Worm (Caenorhabditis elegans) whole organism, midembryonic: Measurements from ENCODE around the gene chk-1.

Experiments used
- T22C8.4 ChIP-seq: fragments of 200-800 bp; sonication (Bioruptor generic); IDR thresholded peaks from 2 replicates; pipeline ENCODE4 v1.3.6; 2022; ENCODE audit warnings: missing genetic modification characterization, missing compliant biosample characterization
- flt-1 ChIP-seq: fragments of 200-800 bp; sonication (Bioruptor generic); IDR thresholded peaks from 2 replicates; pipeline ENCODE4 v1.3.6; 2022; ENCODE audit warnings: missing genetic modification characterization, missing compliant biosample characterization
- klf-2 ChIP-seq: fragments of 200-800 bp; sonication (Bioruptor generic); conservative IDR thresholded peaks from 2 replicates; pipeline ENCODE4 v1.3.6; 2022; ENCODE audit warnings: missing genetic modification reagents, missing genetic modification characterization, missing compliant biosample characterization
- tab-1 ChIP-seq: fragments of 200-800 bp; sonication (Bioruptor generic); IDR thresholded peaks from 2 replicates; pipeline ENCODE4 v1.3.6; 2022; ENCODE audit warnings: missing genetic modification characterization, missing compliant biosample characterization
- ztf-29 ChIP-seq: fragments of 200-800 bp; sonication (Bioruptor generic); IDR thresholded peaks from 2 replicates; pipeline ENCODE4 v1.3.6; 2022; ENCODE audit warnings: missing genetic modification reagents, missing genetic modification characterization, missing compliant biosample characterization

- no peak for TF ChIP-seq flt-1 (GFP tag; lab: Robert Waterston, UW)
- TF ChIP-seq T22C8.4 (GFP tag; lab: Robert Waterston, UW), result no peak
- TF ChIP-seq tab-1 (GFP tag; lab: Robert Waterston, UW), result no peak
- no peak for TF ChIP-seq ztf-29 (GFP tag; lab: Robert Waterston, UW)
- no peak for TF ChIP-seq klf-2 (GFP tag; lab: Robert Waterston, UW)
These were observed 34.5 kb downstream of the chk-1 start, which contains the start of gene str-30 for ce11 chrV:3724772-3725171.
